Fruit fly (Drosophila melanogaster): Measurements from ENCODE around the gene CG13999.

CG13999 gene

DNA sequence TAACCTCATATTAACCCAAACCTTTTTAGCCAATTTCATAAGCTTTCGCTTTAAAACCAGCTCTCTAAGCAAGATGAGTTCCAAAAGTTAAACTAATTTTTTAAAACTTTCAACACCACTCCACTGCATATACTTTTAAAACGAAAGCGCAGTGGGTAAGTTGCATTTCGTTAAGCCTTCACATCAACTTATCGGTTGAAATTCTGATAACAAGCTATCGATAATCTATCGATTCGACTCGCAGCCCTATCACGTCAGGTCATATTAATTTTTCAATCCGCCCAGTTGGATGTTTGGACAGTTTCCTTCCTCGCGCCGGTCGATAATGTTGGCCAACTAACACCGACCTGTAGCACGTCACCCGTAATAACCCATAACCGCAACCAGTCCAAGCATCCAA is 29.8 kb upstream of the CG13999 start, which contains the start of gene ifc (continued):
- TF ChIP-seq croc (GFP tag; conservative IDR thresholded peaks at IDR 0.05) (no peak), CG12769 (tag; optimal IDR thresholded peaks at IDR 0.05) (peak; percentile 80), CG42726 (GFP tag; IDR thresholded peaks at IDR 0.05; ENCODE audit: partially characterized antibody) (no peak), CG14667 (GFP tag; IDR thresholded peaks at IDR 0.05) (no peak), NFAT (GFP tag; IDR thresholded peaks at IDR 0.05) (no peak), chm (GFP tag; IDR thresholded peaks at IDR 0.05) (no peak), CG17612 (GFP tag; IDR thresholded peaks at IDR 0.05) (no peak), sima (GFP tag; optimal IDR thresholded peaks at IDR 0.05) (no peak), CG6854 (GFP tag; optimal IDR thresholded peaks at IDR 0.05) (no peak), CG11560 (tag; IDR thresholded peaks at IDR 0.05) (no peak), mirr (GFP tag; optimal IDR thresholded peaks at IDR 0.05) (peak; percentile 7), CG15011 (GFP tag; optimal IDR thresholded peaks at IDR 0.05) (no peak), eve (GFP tag; optimal IDR thresholded peaks at IDR 0.05) (no peak), CG4707 (GFP tag; optimal IDR thresholded peaks at IDR 0.05) (no peak), CG10543 (GFP tag; optimal IDR thresholded peaks at IDR 0.05) (peak; percentile 32), bigmax (GFP tag; optimal IDR thresholded peaks at IDR 0.05) (peak; percentile 40), CG16815 (GFP tag; optimal IDR thresholded peaks at IDR 0.05) (no peak), CG14710 (tag; optimal IDR thresholded peaks at IDR 0.05) (peak; percentile 81), Rx (GFP tag; IDR thresholded peaks at IDR 0.05) (no peak), lola (GFP tag; optimal IDR thresholded peaks at IDR 0.05) (peak in 2 of 3 experiments; percentile 29 to 99), cad (GFP tag; optimal IDR thresholded peaks at IDR 0.05) (no peak), Fer2 (tag; optimal IDR thresholded peaks at IDR 0.05) (peak; percentile 10), h (optimal IDR thresholded peaks at IDR 0.05) (no peak), NC2α (GFP tag; optimal IDR thresholded peaks at IDR 0.05) (no peak), CG7357 (GFP tag; IDR thresholded peaks at IDR 0.05) (peak; percentile 99), CG11398 (GFP tag; optimal IDR thresholded peaks at IDR 0.05) (no peak), cato (GFP tag; optimal IDR thresholded peaks at IDR 0.05; ENCODE audit: borderline replicate concordance) (peak; percentile 17), sc (optimal IDR thresholded peaks at IDR 0.05) (no peak), sc (GFP tag; optimal IDR thresholded peaks at IDR 0.05) (no peak), HmgZ (tag; optimal IDR thresholded peaks at IDR 0.05) (peak; percentile 82), gfzf (GFP tag; optimal IDR thresholded peaks at IDR 0.05) (peak; percentile 61), YL-1 (GFP tag; optimal IDR thresholded peaks at IDR 0.05) (peak; percentile 69), CG3065 (GFP tag; optimal IDR thresholded peaks at IDR 0.05) (no peak), Spps (tag; optimal IDR thresholded peaks at IDR 0.05) (no peak), yki (optimal IDR thresholded peaks at IDR 0.05) (no peak), CG11723 (GFP tag; optimal IDR thresholded peaks at IDR 0.05) (peak; percentile 7), CG31388 (GFP tag; optimal IDR thresholded peaks at IDR 0.05) (no peak), CG13296 (GFP tag; optimal IDR thresholded peaks at IDR 0.05) (no peak), CG15479 (GFP tag; optimal IDR thresholded peaks at IDR 0.05) (no peak), nmo (GFP tag; optimal IDR thresholded peaks at IDR 0.05) (peak; percentile 76), jing (GFP tag; optimal IDR thresholded peaks at IDR 0.05) (no peak), Mad (GFP tag; optimal IDR thresholded peaks at IDR 0.05) (peak; percentile 51), CG12219 (GFP tag; optimal IDR thresholded peaks at IDR 0.05) (peak; percentile 5), scrt (GFP tag; optimal IDR thresholded peaks at IDR 0.05) (peak; percentile 62), CG5245 (GFP tag; optimal IDR thresholded peaks at IDR 0.05) (no peak), TFAM (GFP tag; optimal IDR thresholded peaks at IDR 0.05) (no peak), tup (GFP tag; optimal IDR thresholded peaks at IDR 0.05) (no peak), CG1832 (GFP tag; optimal IDR thresholded peaks at IDR 0.05) (no peak), ranshi (GFP tag; IDR thresholded peaks at IDR 0.05) (no peak), MTF-1 (GFP tag; optimal IDR thresholded peaks at IDR 0.05; ENCODE audit: borderline replicate concordance) (no peak), Asciz (GFP tag; optimal IDR thresholded peaks at IDR 0.05) (no peak), dpn (GFP tag; optimal IDR thresholded peaks at IDR 0.05) (peak; percentile 67 to 75)
